Worm (Caenorhabditis elegans): ENCODE results near the gene cri-3.

DNA sequence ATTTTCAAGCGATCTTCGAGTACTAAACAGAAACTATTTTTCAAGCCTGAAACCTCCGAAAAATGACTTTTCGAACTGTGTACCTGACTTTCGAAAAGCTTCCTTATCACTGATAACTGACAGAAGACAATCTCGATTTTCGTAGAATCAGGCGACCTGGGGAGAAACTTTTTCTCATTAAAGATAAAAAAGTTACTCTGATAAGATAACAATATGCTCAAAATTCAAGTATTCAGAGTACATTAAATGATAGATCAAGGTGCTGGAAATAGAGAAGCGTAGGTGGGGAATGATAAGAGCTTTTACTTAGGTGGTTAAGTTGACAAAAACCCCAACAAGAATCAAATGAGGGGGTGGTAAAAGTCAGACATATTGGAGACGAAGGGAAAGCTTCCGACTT is 26.1 kb upstream of the cri-3 start, which contains the start of gene prk-2:
- TF ChIP-seq T26A5.8 (tag; optimal IDR thresholded peaks at IDR 0.05) (no peak), unc-130 (GFP tag; optimal IDR thresholded peaks at IDR 0.05) (no peak), efl-1 (GFP tag; optimal IDR thresholded peaks at IDR 0.05) (no peak), unc-62 (GFP tag; optimal IDR thresholded peaks at IDR 0.05) (no peak), dpff-1 (tag; optimal IDR thresholded peaks at IDR 0.05) (no peak), nfyb-1 (GFP tag; IDR thresholded peaks at IDR 0.05) (no peak), ama-1 (optimal IDR thresholded peaks at IDR 0.05) (no peak), ama-1 (GFP tag; optimal IDR thresholded peaks at IDR 0.05) (no peak), nhr-120 (GFP tag; IDR thresholded peaks at IDR 0.05) (no peak), snpc-4 (GFP tag; optimal IDR thresholded peaks at IDR 0.05) (no peak), snpc-4 (tag; optimal IDR thresholded peaks at IDR 0.05) (no peak), B0261.1 (tag; optimal IDR thresholded peaks at IDR 0.05) (no peak)
